Worm (Caenorhabditis elegans) whole organism, L3 larva: ENCODE measurements around the gene B0273.1.

Source experiments
- R02D3.7 ChIP-seq: fragments of 150-350 bp; optimal IDR thresholded peaks from 2 replicates; lab custom pipeline; 2014; ENCODE audit warnings: missing biosample characterization, missing genetic modification characterization
- ZK546.5 ChIP-seq: sonication (generic microtip); optimal IDR thresholded peaks from 2 replicates; lab custom pipeline; 2017; ENCODE audit warnings: missing biosample characterization, missing genetic modification characterization
- aly-2 ChIP-seq: fragments of 150-350 bp; optimal IDR thresholded peaks from 2 replicates; lab custom pipeline; 2014; ENCODE audit warnings: missing biosample characterization, missing genetic modification characterization
- ama-1 ChIP-seq: fragments of 150-350 bp; optimal IDR thresholded peaks from 2 replicates; lab custom pipeline; 2018
- ceh-28 ChIP-seq: fragments of 150-350 bp; optimal IDR thresholded peaks from 2 replicates; lab custom pipeline; 2014; ENCODE audit warnings: missing biosample characterization, missing genetic modification reagents, missing genetic modification characterization
- ceh-82 ChIP-seq: fragments of 150-350 bp; optimal IDR thresholded peaks from 2 replicates; lab custom pipeline; 2014; ENCODE audit warnings: missing biosample characterization, missing genetic modification characterization
- ceh-9 ChIP-seq: sonication (generic microtip); optimal IDR thresholded peaks from 2 replicates; lab custom pipeline; 2018; ENCODE audit warnings: missing biosample characterization, missing genetic modification characterization
- daf-12 ChIP-seq: fragments of 150-350 bp; optimal IDR thresholded peaks from 2 replicates; lab custom pipeline; 2014; ENCODE audit warnings: missing biosample characterization, missing genetic modification reagents, missing genetic modification characterization
- egl-5 ChIP-seq: fragments of 150-350 bp; optimal IDR thresholded peaks from 2 replicates; lab custom pipeline; 2017; ENCODE audit warnings: missing biosample characterization, missing genetic modification reagents, missing genetic modification characterization, inconsistent platforms
- elt-2 ChIP-seq: sonication (generic microtip); optimal IDR thresholded peaks from 2 replicates; lab custom pipeline; 2016; ENCODE audit warnings: missing genetic modification reagents, mild to moderate bottlenecking, missing genetic modification characterization, missing compliant biosample characterization
- elt-3 ChIP-seq, 3 experiments: fragments of 150-350 bp in 1 of 3; sonication (generic microtip) in 2 of 3; optimal IDR thresholded peaks; 2 replicates in 2 of 3; 4 replicates in 1 of 3; lab custom pipeline; 2014 to 2017; ENCODE audit warnings: missing biosample characterization in 3 of 3, missing genetic modification characterization in 3 of 3
- fkh-10 ChIP-seq: sonication (generic microtip); optimal IDR thresholded peaks from 2 replicates; lab custom pipeline; 2017; ENCODE audit warnings: missing biosample characterization, missing genetic modification reagents, missing genetic modification characterization
- fos-1 ChIP-seq: fragments of 150-350 bp; optimal IDR thresholded peaks from 2 replicates; lab custom pipeline; 2014; ENCODE audit warnings: missing biosample characterization, missing genetic modification characterization
- jun-1 ChIP-seq: fragments of 150-350 bp; optimal IDR thresholded peaks from 2 replicates; lab custom pipeline; 2014; ENCODE audit warnings: missing biosample characterization, missing genetic modification reagents, missing genetic modification characterization
- lin-15B ChIP-seq: fragments of 150-350 bp; optimal IDR thresholded peaks from 2 replicates; lab custom pipeline; 2014; ENCODE audit warnings: missing biosample characterization, missing genetic modification characterization
- lsy-12 ChIP-seq: sonication (generic microtip); optimal IDR thresholded peaks from 2 replicates; lab custom pipeline; 2016; ENCODE audit warnings: mild to moderate bottlenecking, missing genetic modification characterization, missing compliant biosample characterization
- mml-1 ChIP-seq: fragments of 150-350 bp; sonication (generic microtip); optimal IDR thresholded peaks from 3 replicates; lab custom pipeline; 2014; ENCODE audit warnings: missing biosample characterization, missing genetic modification characterization
- nfya-1 ChIP-seq: sonication (generic microtip); optimal IDR thresholded peaks from 2 replicates; lab custom pipeline; 2017; ENCODE audit warnings: missing genetic modification characterization, mild to moderate bottlenecking, missing compliant biosample characterization, antibody characterized with exemption, moderate library complexity; ENCODE audit not compliant: insufficient read depth
- nhr-12 ChIP-seq: fragments of 150-350 bp; optimal IDR thresholded peaks from 2 replicates; lab custom pipeline; 2014; ENCODE audit warnings: missing biosample characterization, missing genetic modification characterization
- nhr-25 ChIP-seq: sonication (generic microtip); optimal IDR thresholded peaks from 2 replicates; lab custom pipeline; 2017; ENCODE audit warnings: missing biosample characterization, missing genetic modification characterization
- nhr-43 ChIP-seq: sonication (generic microtip); optimal IDR thresholded peaks from 2 replicates; lab custom pipeline; 2016; ENCODE audit warnings: mild to moderate bottlenecking, missing genetic modification characterization, missing compliant biosample characterization; ENCODE audit not compliant: poor library complexity, severe bottlenecking
- nhr-67 ChIP-seq: fragments of 150-350 bp; optimal IDR thresholded peaks from 2 replicates; lab custom pipeline; 2014; ENCODE audit warnings: missing biosample characterization, missing genetic modification characterization
- nhr-76 ChIP-seq: fragments of 150-350 bp; sonication (generic microtip); optimal IDR thresholded peaks from 5 replicates; lab custom pipeline; 2014; ENCODE audit warnings: missing biosample characterization, missing genetic modification characterization
- nhr-77 ChIP-seq: fragments of 150-350 bp; optimal IDR thresholded peaks from 2 replicates; lab custom pipeline; 2014; ENCODE audit warnings: missing biosample characterization, missing genetic modification characterization
- pha-4 ChIP-seq: fragments of 150-350 bp; optimal IDR thresholded peaks from 2 replicates; lab custom pipeline; 2014; ENCODE audit warnings: missing biosample characterization, missing genetic modification reagents, missing genetic modification characterization
- pqm-1 ChIP-seq: fragments of 150-350 bp; optimal IDR thresholded peaks from 2 replicates; lab custom pipeline; 2017; ENCODE audit warnings: missing biosample characterization, missing genetic modification characterization, inconsistent platforms
- sea-2 ChIP-seq: fragments of 150-350 bp; sonication (generic microtip); optimal IDR thresholded peaks from 4 replicates; lab custom pipeline; 2014; ENCODE audit warnings: missing biosample characterization, missing genetic modification reagents, missing genetic modification characterization
- snpc-4 ChIP-seq: fragments of 150-350 bp; optimal IDR thresholded peaks from 2 replicates; lab custom pipeline; 2014; ENCODE audit warnings: missing biosample characterization, missing genetic modification characterization
- tbx-2 ChIP-seq: sonication (generic microtip); optimal IDR thresholded peaks from 2 replicates; lab custom pipeline; 2016; ENCODE audit warnings: mild to moderate bottlenecking, missing genetic modification characterization, missing compliant biosample characterization
- unc-39 ChIP-seq: sonication (generic microtip); optimal IDR thresholded peaks from 4 replicates; lab custom pipeline; 2017; ENCODE audit warnings: missing biosample characterization, missing genetic modification characterization
- unc-62 ChIP-seq: fragments of 150-350 bp; sonication (generic microtip); optimal IDR thresholded peaks from 4 replicates; lab custom pipeline; 2014; ENCODE audit warnings: missing biosample characterization, missing genetic modification reagents, missing genetic modification characterization
- zag-1 ChIP-seq: fragments of 150-350 bp; optimal IDR thresholded peaks from 2 replicates; lab custom pipeline; 2014; ENCODE audit warnings: missing biosample characterization, missing genetic modification characterization
- ztf-11 ChIP-seq: fragments of 150-350 bp; optimal IDR thresholded peaks from 2 replicates; lab custom pipeline; 2014; ENCODE audit warnings: missing biosample characterization, missing genetic modification characterization
- ztf-4 ChIP-seq: fragments of 150-350 bp; optimal IDR thresholded peaks from 2 replicates; lab custom pipeline; 2014; ENCODE audit warnings: missing biosample characterization, missing genetic modification characterization

B0273.1 gene

ce11 chrIV:5528285-5528684 is 34.5 kb downstream of the B0273.1 start, which contains the start of gene unc-5:
unc-5 (minus strand) TSS chrIV:5528338.
- no peak for TF ChIP-seq mml-1 (tag; lab: Kevin White, UChicago)
- TF ChIP-seq nfya-1 (tag; lab: Kevin White, UChicago): no peak
- TF ChIP-seq ztf-11 (tag; lab: Kevin White, UChicago): no peak
- TF ChIP-seq nhr-43 (tag; lab: Kevin White, UChicago): no peak
- no peak for TF ChIP-seq ceh-28 (tag; lab: Kevin White, UChicago)
- TF ChIP-seq zag-1 (tag; lab: Kevin White, UChicago): no peak
- TF ChIP-seq nhr-25 (tag; lab: Kevin White, UChicago): no peak
- TF ChIP-seq fos-1 (tag; lab: Kevin White, UChicago): no peak
- TF ChIP-seq pha-4 (tag; lab: Kevin White, UChicago): no peak
- TF ChIP-seq ZK546.5 (tag; lab: Kevin White, UChicago): no peak
- TF ChIP-seq daf-12: no peak
- no peak for TF ChIP-seq tbx-2
- TF ChIP-seq nhr-76: no peak
- TF ChIP-seq unc-39 (tag; lab: Kevin White, UChicago): no peak
- TF ChIP-seq pqm-1: no peak
- no peak for TF ChIP-seq elt-2
- TF ChIP-seq lsy-12 (tag; lab: Kevin White, UChicago): no peak
- no peak for TF ChIP-seq elt-3 (tag; optimal IDR thresholded peaks at IDR 0.05; lab: Kevin White, UChicago)
- TF ChIP-seq nhr-67 (tag; lab: Kevin White, UChicago): no peak

ce11 chrIV:5530980-5531379 is 37.2 kb downstream of the B0273.1 start:
- TF ChIP-seq ceh-28 (tag; lab: Kevin White, UChicago): no peak
- peak; percentile 14 for TF ChIP-seq elt-2
- peak; percentile 12 for TF ChIP-seq fkh-10 (GFP tag; lab: Kevin White, UChicago)
- no peak for TF ChIP-seq ama-1 (lab: Kevin White, UChicago)

DNA sequence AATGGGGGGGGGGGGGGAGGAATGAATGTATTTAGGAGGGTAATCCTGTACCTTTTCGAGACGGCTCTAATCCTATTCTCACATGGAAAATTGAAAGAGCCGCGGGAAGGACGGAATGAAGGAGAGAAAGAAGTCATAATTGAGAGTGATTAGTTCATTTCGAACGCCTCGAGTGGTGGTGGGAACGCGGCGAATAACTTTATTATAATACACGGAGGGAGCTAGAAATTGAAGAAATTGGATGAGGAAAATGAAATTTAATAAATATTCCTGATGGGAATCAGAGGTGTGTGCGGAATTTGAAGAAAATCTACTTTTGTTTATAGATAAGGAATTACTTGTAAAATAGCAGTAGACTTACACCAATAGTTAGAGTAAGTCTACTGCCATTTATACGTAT is 39.8 kb downstream of the B0273.1 start:
- TF ChIP-seq pha-4 (tag; lab: Kevin White, UChicago): no peak
- TF ChIP-seq snpc-4 (tag; lab: Kevin White, UChicago): no peak
- TF ChIP-seq unc-39 (tag; lab: Kevin White, UChicago): no peak
- TF ChIP-seq aly-2 (tag; lab: Kevin White, UChicago): no peak
- no peak for TF ChIP-seq nhr-43 (tag; lab: Kevin White, UChicago)
- TF ChIP-seq nhr-77 (tag; lab: Kevin White, UChicago): no peak
- TF ChIP-seq nhr-76: no peak
- TF ChIP-seq lin-15B (tag; lab: Kevin White, UChicago): no peak
- TF ChIP-seq fos-1 (tag; lab: Kevin White, UChicago): no peak
- no peak for TF ChIP-seq nhr-25 (tag; lab: Kevin White, UChicago)
- TF ChIP-seq lsy-12 (tag; lab: Kevin White, UChicago): no peak
- no peak for TF ChIP-seq R02D3.7
- TF ChIP-seq ceh-82 (tag; lab: Kevin White, UChicago): no peak
- TF ChIP-seq elt-2: no peak
- TF ChIP-seq nhr-12 (tag; lab: Kevin White, UChicago): no peak
- no peak for TF ChIP-seq sea-2
- no peak for TF ChIP-seq egl-5 (tag; lab: Kevin White, UChicago)
- TF ChIP-seq ceh-9: no peak

- TF ChIP-seq ztf-4 (tag; lab: Kevin White, UChicago): no peak
Measured at ce11 chrIV:5534596-5534995, 40.8 kb downstream of the B0273.1 start.

DNA sequence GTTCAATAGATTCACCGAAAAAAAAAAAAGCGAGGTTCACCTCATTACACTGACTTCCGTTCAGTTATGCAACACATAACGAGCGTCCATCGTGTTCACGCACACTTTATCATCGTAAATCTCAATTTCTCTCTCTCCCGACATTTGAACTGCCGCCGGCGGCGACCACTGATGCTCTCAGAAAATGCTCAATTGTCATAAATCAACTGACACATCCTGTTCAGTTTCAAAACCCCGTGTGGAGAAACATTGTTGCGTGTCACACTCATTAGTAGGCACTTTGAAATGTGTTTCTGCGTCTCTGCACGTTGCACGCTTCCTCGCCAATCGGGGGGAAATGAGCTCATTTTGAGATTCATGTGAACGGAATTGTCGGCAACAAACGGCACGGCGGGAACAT is 42.0 kb downstream of the B0273.1 start:
- no peak for TF ChIP-seq unc-62 (GFP tag; lab: Kevin White, UChicago)
- peak; percentile 83 for TF ChIP-seq egl-5 (tag; lab: Kevin White, UChicago)
- no peak for TF ChIP-seq jun-1 (tag; lab: Kevin White, UChicago)
- TF ChIP-seq daf-12: no peak
- no peak for TF ChIP-seq snpc-4 (tag; lab: Kevin White, UChicago)
- TF ChIP-seq, all 47 proteins: peak for 1
